Worm (Caenorhabditis elegans) whole organism, L2 larva: ENCODE measurements around the gene srbc-13.
A peak's percentile ranks its signal among the peaks of the same experiment; 100 is the strongest.
"Not testable (repeated sequence)": the region's sequence is repeated elsewhere in the genome, so short reads cannot be mapped to it uniquely, and the experiment has no call there.

Experiments
- C34F6.9 ChIP-seq: fragments of 150-350 bp; optimal IDR thresholded peaks from 2 replicates; lab custom pipeline; 2014; ENCODE audit warnings: missing biosample characterization, missing genetic modification characterization
- F13H6.1 ChIP-seq: sonication (generic microtip); optimal IDR thresholded peaks from 2 replicates; lab custom pipeline; 2016; ENCODE audit warnings: missing genetic modification characterization, missing compliant biosample characterization
- Y55F3AM.14 ChIP-seq: fragments of 200-800 bp; sonication (Bioruptor generic); optimal IDR thresholded peaks from 2 replicates; lab custom pipeline; 2018; ENCODE audit warnings: mild to moderate bottlenecking, missing genetic modification characterization, missing compliant biosample characterization
- ama-1 ChIP-seq: fragments of 150-350 bp; optimal IDR thresholded peaks from 2 replicates; lab custom pipeline; 2018; ENCODE audit warnings: inconsistent platforms
- ceh-16 ChIP-seq: fragments of 150-350 bp; optimal IDR thresholded peaks from 2 replicates; lab custom pipeline; 2014; ENCODE audit warnings: missing biosample characterization, missing genetic modification characterization
- ceh-82 ChIP-seq: fragments of 150-350 bp; optimal IDR thresholded peaks from 2 replicates; lab custom pipeline; 2014; ENCODE audit warnings: missing biosample characterization, missing genetic modification characterization
- crh-2 ChIP-seq: sonication (generic microtip); optimal IDR thresholded peaks from 2 replicates; lab custom pipeline; 2017; ENCODE audit warnings: missing biosample characterization, missing genetic modification characterization
- dmd-4 ChIP-seq: sonication (generic microtip); optimal IDR thresholded peaks from 2 replicates; lab custom pipeline; 2017; ENCODE audit warnings: missing biosample characterization, missing genetic modification characterization
- egl-27 ChIP-seq: sonication (generic microtip); optimal IDR thresholded peaks from 3 replicates; lab custom pipeline; 2017; ENCODE audit warnings: missing biosample characterization, missing genetic modification reagents, missing genetic modification characterization
- elt-1 ChIP-seq: fragments of 150-350 bp; optimal IDR thresholded peaks from 2 replicates; lab custom pipeline; 2014; ENCODE audit warnings: missing biosample characterization, missing genetic modification characterization
- elt-3 ChIP-seq: sonication (generic microtip); optimal IDR thresholded peaks from 2 replicates; lab custom pipeline; 2017; ENCODE audit warnings: missing biosample characterization, missing genetic modification characterization
- fos-1 ChIP-seq: fragments of 150-350 bp; optimal IDR thresholded peaks from 2 replicates; lab custom pipeline; 2014; ENCODE audit warnings: missing biosample characterization, missing genetic modification characterization
- gmeb-1 ChIP-seq: fragments of 150-350 bp; optimal IDR thresholded peaks from 2 replicates; lab custom pipeline; 2014; ENCODE audit warnings: missing biosample characterization, missing genetic modification characterization
- lin-11 ChIP-seq: fragments of 150-350 bp; sonication (generic microtip); optimal IDR thresholded peaks from 2 replicates; lab custom pipeline; 2014; ENCODE audit warnings: missing biosample characterization, missing genetic modification characterization, inconsistent platforms, mixed read lengths
- lin-13 ChIP-seq: fragments of 150-350 bp; optimal IDR thresholded peaks from 2 replicates; lab custom pipeline; 2014; ENCODE audit warnings: missing biosample characterization, missing genetic modification reagents, missing genetic modification characterization
- lin-39 ChIP-seq: fragments of 150-350 bp; optimal IDR thresholded peaks from 2 replicates; lab custom pipeline; 2014; ENCODE audit warnings: missing biosample characterization, missing genetic modification reagents, missing genetic modification characterization
- mab-5 ChIP-seq: fragments of 150-350 bp; optimal IDR thresholded peaks from 2 replicates; lab custom pipeline; 2014; ENCODE audit warnings: missing biosample characterization, missing genetic modification characterization
- mdl-1 ChIP-seq, 2 experiments: fragments of 150-350 bp in 1 of 2; sonication (generic microtip) in 1 of 2; optimal IDR thresholded peaks; 2 replicates each; lab custom pipeline; 2017; ENCODE audit warnings: missing biosample characterization in 2 of 2, missing genetic modification characterization in 2 of 2
- nhr-11 ChIP-seq: fragments of 150-350 bp; optimal IDR thresholded peaks from 2 replicates; lab custom pipeline; 2014; ENCODE audit warnings: missing biosample characterization, missing genetic modification characterization
- nhr-12 ChIP-seq: fragments of 150-350 bp; optimal IDR thresholded peaks from 2 replicates; lab custom pipeline; 2014; ENCODE audit warnings: missing biosample characterization, missing genetic modification characterization
- nhr-129 ChIP-seq: fragments of 150-350 bp; optimal IDR thresholded peaks from 2 replicates; lab custom pipeline; 2014; ENCODE audit warnings: missing biosample characterization, missing genetic modification characterization
- nhr-237 ChIP-seq: fragments of 150-350 bp; optimal IDR thresholded peaks from 2 replicates; lab custom pipeline; 2014; ENCODE audit warnings: missing biosample characterization, missing genetic modification characterization
- nhr-25 ChIP-seq: fragments of 150-350 bp; sonication (generic microtip); optimal IDR thresholded peaks from 3 replicates; lab custom pipeline; 2014; ENCODE audit warnings: missing biosample characterization, missing genetic modification characterization
- nhr-6 ChIP-seq: fragments of 150-350 bp; optimal IDR thresholded peaks from 2 replicates; lab custom pipeline; 2014; ENCODE audit warnings: missing biosample characterization, missing genetic modification characterization
- nhr-77 ChIP-seq: fragments of 150-350 bp; optimal IDR thresholded peaks from 2 replicates; lab custom pipeline; 2014; ENCODE audit warnings: missing biosample characterization, missing genetic modification characterization
- sem-4 ChIP-seq: fragments of 150-350 bp; optimal IDR thresholded peaks from 2 replicates; lab custom pipeline; 2014; ENCODE audit warnings: missing biosample characterization, missing genetic modification reagents, missing genetic modification characterization
- sma-3 ChIP-seq: sonication (generic microtip); optimal IDR thresholded peaks from 2 replicates; lab custom pipeline; 2016; ENCODE audit warnings: missing genetic modification reagents, missing genetic modification characterization, missing compliant biosample characterization
- snpc-4 ChIP-seq: fragments of 150-350 bp; optimal IDR thresholded peaks from 2 replicates; lab custom pipeline; 2014; ENCODE audit warnings: missing biosample characterization, missing genetic modification characterization
- unc-55 ChIP-seq: fragments of 150-350 bp; sonication (generic microtip); optimal IDR thresholded peaks from 3 replicates; lab custom pipeline; 2014; ENCODE audit warnings: missing biosample characterization, missing genetic modification reagents, missing genetic modification characterization
- unc-62 ChIP-seq: fragments of 150-350 bp; optimal IDR thresholded peaks from 2 replicates; lab custom pipeline; 2014; ENCODE audit warnings: missing biosample characterization, missing genetic modification reagents, missing genetic modification characterization
- ztf-11 ChIP-seq: sonication (generic microtip); optimal IDR thresholded peaks from 2 replicates; lab custom pipeline; 2017; ENCODE audit warnings: missing biosample characterization, missing genetic modification characterization
- ztf-4 ChIP-seq: fragments of 150-350 bp; optimal IDR thresholded peaks from 2 replicates; lab custom pipeline; 2014; ENCODE audit warnings: missing biosample characterization, missing genetic modification characterization

The srbc-13 gene

ce11 chrV:808260-808659 is 39.4 kb upstream of the srbc-13 start:
- TF ChIP-seq nhr-77 (tag; lab: Kevin White, UChicago) (no peak), nhr-129 (tag; lab: Kevin White, UChicago) (no peak), crh-2 (no peak), dmd-4 (tag; lab: Kevin White, UChicago) (no peak), nhr-237 (tag; lab: Kevin White, UChicago) (no peak)
- TF ChIP-seq, all 48 proteins: peak for 0

DNA sequence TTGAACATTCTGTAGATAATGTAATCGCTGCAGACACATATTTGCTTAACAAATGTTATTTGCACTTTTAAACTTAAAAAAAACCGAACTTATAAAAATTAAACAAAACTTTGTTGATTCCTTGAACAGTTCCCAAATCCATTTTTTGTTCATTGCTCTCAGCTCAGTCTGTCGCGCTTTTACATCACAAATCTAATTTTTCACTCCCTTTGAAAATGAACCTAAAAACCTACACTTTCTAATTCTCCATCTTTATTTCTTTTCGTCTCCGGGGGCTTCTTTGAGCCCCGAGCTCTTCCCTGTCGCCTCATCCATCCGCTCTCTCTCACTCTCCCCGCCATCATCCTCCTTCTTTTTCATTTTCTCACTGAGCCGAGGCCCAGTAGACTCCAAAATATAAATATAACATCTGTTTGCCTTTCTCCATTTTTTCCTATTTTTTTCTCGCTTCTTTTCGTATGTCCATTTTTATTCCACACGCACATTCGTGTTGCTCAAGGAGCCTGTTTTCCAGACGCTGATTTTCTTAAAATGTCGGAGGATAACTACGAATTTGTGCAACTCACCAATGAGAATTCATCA is 37.2 kb upstream of the srbc-13 start, which contains the start of gene R13D11.4:
TSS of gene R13D11.4 (plus strand) at position 532 of the 582 bp plus-strand sequence.
- TF ChIP-seq F13H6.1 (tag; lab: Kevin White, UChicago) (peak; percentile 11), unc-55 (GFP tag; lab: Kevin White, UChicago) (peak; percentile 23), nhr-11 (tag; lab: Kevin White, UChicago) (no peak)

DNA sequence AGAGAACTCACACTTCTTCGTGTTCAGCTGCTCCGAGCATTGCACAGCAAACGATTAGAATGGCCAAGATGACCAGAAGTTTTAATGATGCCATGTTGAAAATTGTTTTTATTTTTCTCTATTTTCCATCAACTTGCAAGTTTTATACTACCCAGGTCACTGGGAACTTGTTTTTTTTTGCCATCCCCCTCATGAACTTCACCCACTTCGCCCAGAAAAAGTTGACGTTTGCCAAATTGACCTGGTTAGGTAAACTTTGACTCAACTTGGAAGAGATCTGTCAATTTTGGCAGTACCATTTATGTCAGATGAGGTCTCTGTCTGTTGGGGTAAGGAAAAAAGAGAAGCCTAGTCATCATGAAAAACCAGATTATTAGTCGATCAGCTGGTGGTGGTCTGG is 34.5 kb upstream of the srbc-13 start, which contains the start of gene R13D11.10:
TSS of gene R13D11.10 (minus strand) at position 101 of the 400 bp plus-strand sequence.
- TF ChIP-seq gmeb-1 (tag; lab: Kevin White, UChicago) (no peak), nhr-12 (tag; lab: Kevin White, UChicago) (no peak), egl-27 (tag; lab: Kevin White, UChicago) (no peak), unc-55 (GFP tag; lab: Kevin White, UChicago) (no peak), dmd-4 (tag; lab: Kevin White, UChicago) (no peak)

DNA sequence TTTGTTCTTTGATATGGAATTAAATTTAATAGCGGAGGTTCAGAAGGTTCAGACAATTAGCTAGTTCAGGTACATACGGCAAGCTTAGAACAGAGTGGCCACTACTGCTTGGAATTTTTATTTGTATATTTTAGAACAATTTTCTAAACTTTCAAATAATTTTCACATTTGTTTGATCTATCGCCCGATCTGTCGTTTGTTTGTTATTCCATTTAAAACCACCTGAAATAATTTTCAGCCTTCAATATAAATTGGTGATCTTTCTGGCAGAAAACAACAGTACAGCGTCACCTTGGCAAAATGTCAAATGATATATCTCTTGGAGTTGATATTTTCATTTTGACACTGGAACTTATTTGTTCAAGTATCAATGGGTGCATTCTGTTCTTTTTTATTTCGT is 32.9 kb upstream of the srbc-13 start, which contains the start of gene R13D11.3:
TSS of gene R13D11.3 (plus strand) at position 301 of the 400 bp plus-strand sequence.
- TF ChIP-seq elt-3 (tag; lab: Kevin White, UChicago) (no peak), ama-1 (lab: Kevin White, UChicago) (no peak), nhr-11 (tag; lab: Kevin White, UChicago) (no peak), sem-4 (no peak), ztf-11 (tag; lab: Kevin White, UChicago) (no peak), Y55F3AM.14 (GFP tag; lab: Kevin White, UChicago) (no peak), dmd-4 (tag; lab: Kevin White, UChicago) (no peak), elt-1 (tag; lab: Kevin White, UChicago) (no peak), ztf-4 (tag; lab: Kevin White, UChicago) (no peak), nhr-25 (tag; lab: Kevin White, UChicago) (no peak), egl-27 (tag; lab: Kevin White, UChicago) (no peak), ceh-82 (no peak), mdl-1 (tag; optimal IDR thresholded peaks at IDR 0.05; lab: Kevin White, UChicago) (no peak), mab-5 (no peak), ceh-16 (tag; lab: Kevin White, UChicago) (no peak), unc-62 (GFP tag; lab: Kevin White, UChicago) (no peak), C34F6.9 (no peak)
- TF ChIP-seq, all 48 proteins: peak for 0

ce11 chrV:817182-817581 is 30.4 kb upstream of the srbc-13 start, which contains the start of gene R13D11.1:
Gene R13D11.1, plus strand, starts transcription at chrV:817482.
- no peak for TF ChIP-seq sma-3 (GFP tag; lab: Kevin White, UChicago)
- no peak for TF ChIP-seq fos-1
- TF ChIP-seq crh-2, result no peak
- no peak for TF ChIP-seq unc-62 (GFP tag; lab: Kevin White, UChicago)
- no peak for TF ChIP-seq nhr-6 (tag; lab: Kevin White, UChicago)
- no peak for TF ChIP-seq lin-39 (tag; lab: Kevin White, UChicago)
- no peak for TF ChIP-seq nhr-129 (tag; lab: Kevin White, UChicago)
- TF ChIP-seq elt-3 (tag; lab: Kevin White, UChicago), result no peak
- TF ChIP-seq unc-55 (GFP tag; lab: Kevin White, UChicago), result no peak
- no peak for TF ChIP-seq elt-1 (tag; lab: Kevin White, UChicago)
- TF ChIP-seq, all 48 proteins: peak for 0

ce11 chrV:820629-821028 is 27.0 kb upstream of the srbc-13 start, which contains the start of gene srx-32:
Gene srx-32, minus strand, starts transcription at chrV:820729.
- TF ChIP-seq lin-13 (GFP tag; lab: Kevin White, UChicago); lin-11; snpc-4: not testable (repeated sequence)
